Fruit fly (Drosophila melanogaster): Measurements from ENCODE around the gene CG9919.

- TF ChIP-seq CG32121 (GFP tag; IDR thresholded peaks at IDR 0.05), result no peak
- no peak for TF ChIP-seq CG9948 (tag; optimal IDR thresholded peaks at IDR 0.05)
- TF ChIP-seq CG14655 (GFP tag; optimal IDR thresholded peaks at IDR 0.05), result no peak
- no peak for TF ChIP-seq Pif1B (GFP tag; optimal IDR thresholded peaks at IDR 0.05)
Observed at dm6 chrX:16368585-16368984, 38.0 kb upstream of the CG9919 start.

Data from whole organism, pupa.